Fruit fly (Drosophila melanogaster) whole organism, wandering third instar larva: ENCODE results near the gene Mkp.
A peak's percentile ranks its signal among the peaks of the same experiment; 100 is the strongest.

Experiments used
- Abd-B ChIP-seq: fragments of >200 bp; optimal IDR thresholded peaks from 2 replicates; lab custom pipeline; 2017; ENCODE audit warnings: missing biosample characterization, missing genetic modification characterization
- CG32264 ChIP-seq: fragments of 200-800 bp; sonication (Bioruptor generic); optimal IDR thresholded peaks from 2 replicates; lab custom pipeline; 2016; ENCODE audit warnings: missing biosample characterization, missing genetic modification characterization
- CG9705 ChIP-seq: fragments of 200-800 bp; sonication (Bioruptor generic); optimal IDR thresholded peaks from 2 replicates; lab custom pipeline; 2018; ENCODE audit warnings: missing biosample characterization, mild to moderate bottlenecking, missing genetic modification characterization
- Dfd ChIP-seq: fragments of >200 bp; optimal IDR thresholded peaks from 2 replicates; lab custom pipeline; 2017; ENCODE audit warnings: missing biosample characterization, missing genetic modification characterization
- GATAd ChIP-seq: sonication (Bioruptor generic); optimal IDR thresholded peaks from 2 replicates; lab custom pipeline; 2016; ENCODE audit warnings: missing biosample characterization, missing genetic modification characterization
- HLH106 ChIP-seq: fragments of 200-800 bp; optimal IDR thresholded peaks from 3 replicates; lab custom pipeline; 2019; ENCODE audit warnings: missing biosample characterization, mild to moderate bottlenecking, missing genetic modification characterization, moderate library complexity
- Hnf4 ChIP-seq: fragments of 200-800 bp; sonication (Bioruptor generic); optimal IDR thresholded peaks from 2 replicates; lab custom pipeline; 2016; ENCODE audit warnings: missing biosample characterization, mild to moderate bottlenecking, missing genetic modification characterization
- Hr83 ChIP-seq: fragments of 200-300 bp; sonication (Bioruptor generic); optimal IDR thresholded peaks from 2 replicates; lab custom pipeline; 2016; ENCODE audit warnings: missing biosample characterization, mild to moderate bottlenecking, missing genetic modification characterization, moderate library complexity; ENCODE audit not compliant: poor library complexity, severe bottlenecking
- Jra ChIP-seq: sonication (Bioruptor generic); optimal IDR thresholded peaks from 2 replicates; lab custom pipeline; 2016; ENCODE audit warnings: missing biosample characterization, missing genetic modification characterization
- Mio ChIP-seq: sonication (Bioruptor generic); optimal IDR thresholded peaks from 2 replicates; lab custom pipeline; 2016; ENCODE audit warnings: missing biosample characterization, missing genetic modification characterization
- Myc ChIP-seq: fragments of >200 bp; optimal IDR thresholded peaks from 2 replicates; lab custom pipeline; 2017
- N ChIP-seq: fragments of >200 bp; optimal IDR thresholded peaks from 2 replicates; lab custom pipeline; 2018; ENCODE audit warnings: missing biosample characterization, missing external identifiers, missing genetic modification characterization
- OdsH ChIP-seq: fragments of 200-800 bp; sonication (Bioruptor generic); optimal IDR thresholded peaks from 2 replicates; lab custom pipeline; 2016; ENCODE audit warnings: missing biosample characterization, mild to moderate bottlenecking, missing genetic modification characterization
- Rel ChIP-seq, 2 experiments: fragments of 200-800 bp; sonication (Bioruptor generic) in 1 of 2; optimal IDR thresholded peaks; 2 replicates in 1 of 2; 3 replicates in 1 of 2; lab custom pipeline; 2016 to 2019; ENCODE audit warnings: mild to moderate bottlenecking in 2 of 2, missing biosample characterization in 2 of 2, missing genetic modification characterization in 2 of 2, moderate library complexity in 1 of 2
- Sp1 ChIP-seq: fragments of 200-800 bp; sonication (Bioruptor generic); optimal IDR thresholded peaks from 3 replicates; lab custom pipeline; 2019; ENCODE audit warnings: missing biosample characterization, mild to moderate bottlenecking, missing genetic modification characterization, moderate library complexity
- br ChIP-seq: fragments of 200-800 bp; sonication (Bioruptor generic); optimal IDR thresholded peaks from 2 replicates; lab custom pipeline; 2016; ENCODE audit warnings: missing biosample characterization, missing genetic modification characterization
- dl ChIP-seq, 2 experiments: fragments of 175-275, 200-275 bp in 1 of 2; fragments of 200-275 bp in 1 of 2; sonication (Bioruptor generic); optimal IDR thresholded peaks; lab custom pipeline; 2018; ENCODE audit warnings: mild to moderate bottlenecking in 2 of 2, missing biosample characterization in 2 of 2, missing genetic modification characterization in 2 of 2, moderate library complexity in 2 of 2; ENCODE audit not compliant: partially characterized antibody in 2 of 2, insufficient read depth in 1 of 2
- dmrt93B ChIP-seq: fragments of 200-800 bp; sonication (Bioruptor generic); optimal IDR thresholded peaks from 2 replicates; lab custom pipeline; 2018; ENCODE audit warnings: missing biosample characterization, mild to moderate bottlenecking, missing genetic modification characterization
- dsf ChIP-seq: sonication (Bioruptor generic); optimal IDR thresholded peaks from 2 replicates; lab custom pipeline; 2016; ENCODE audit warnings: missing biosample characterization, missing genetic modification characterization, borderline replicate concordance
- ey ChIP-seq: fragments of 200-800 bp; sonication (Bioruptor generic); optimal IDR thresholded peaks from 2 replicates; lab custom pipeline; 2016; ENCODE audit warnings: missing biosample characterization, missing genetic modification characterization
- foxo ChIP-seq, 2 experiments: fragments of 200-800 bp; sonication (Bioruptor generic); optimal IDR thresholded peaks; 2 replicates in 1 of 2; 3 replicates in 1 of 2; lab custom pipeline; 2016 to 2017; ENCODE audit warnings: missing biosample characterization in 2 of 2, missing genetic modification characterization in 2 of 2
- fru ChIP-seq: fragments of 200-800 bp; sonication (Bioruptor generic); optimal IDR thresholded peaks from 3 replicates; lab custom pipeline; 2016; ENCODE audit warnings: missing biosample characterization, mild to moderate bottlenecking, missing genetic modification characterization
- h ChIP-seq: fragments of 200-800 bp; sonication (Bioruptor generic); optimal IDR thresholded peaks from 3 replicates; lab custom pipeline; 2016; ENCODE audit warnings: missing biosample characterization, mild to moderate bottlenecking, missing genetic modification characterization
- lola ChIP-seq: fragments of >200 bp; optimal IDR thresholded peaks from 2 replicates; lab custom pipeline; 2017; ENCODE audit warnings: missing biosample characterization, missing genetic modification characterization
- pan ChIP-seq: fragments of >200 bp; optimal IDR thresholded peaks from 2 replicates; lab custom pipeline; 2017
- psq ChIP-seq: fragments of 200-800 bp; sonication (Bioruptor generic); optimal IDR thresholded peaks from 3 replicates; lab custom pipeline; 2017; ENCODE audit warnings: missing biosample characterization, mild to moderate bottlenecking, missing genetic modification characterization, moderate library complexity
- rgr ChIP-seq: fragments of 200-800 bp; sonication (Bioruptor generic); optimal IDR thresholded peaks from 3 replicates; lab custom pipeline; 2016; ENCODE audit warnings: missing biosample characterization, mild to moderate bottlenecking, missing genetic modification characterization
- sage ChIP-seq: fragments of 200-800 bp; sonication (Bioruptor generic); optimal IDR thresholded peaks from 2 replicates; lab custom pipeline; 2016; ENCODE audit warnings: missing biosample characterization, mild to moderate bottlenecking, missing genetic modification characterization
- sv ChIP-seq: fragments of 200-800 bp; sonication (Bioruptor generic); optimal IDR thresholded peaks from 3 replicates; lab custom pipeline; 2016; ENCODE audit warnings: missing biosample characterization, missing genetic modification characterization
- tai ChIP-seq: sonication (Bioruptor generic); optimal IDR thresholded peaks from 2 replicates; lab custom pipeline; 2016; ENCODE audit warnings: missing biosample characterization, missing genetic modification characterization
- woc ChIP-seq: sonication (Bioruptor generic); optimal IDR thresholded peaks from 2 replicates; lab custom pipeline; 2016; ENCODE audit warnings: missing biosample characterization, mild to moderate bottlenecking, missing genetic modification characterization

The Mkp gene

dm6 chr3L:184251-184650 lies at the start of gene Mkp, which contains the start of the genes CG34140 and Mtch:
Mkp (minus strand) TSS chr3L:184540.
CG34140 (minus strand) TSS chr3L:184424.
Mtch (plus strand) TSS chr3L:184626.
- TF ChIP-seq br (GFP tag; lab: Kevin White, UChicago) = peak; percentile 90
- no peak for TF ChIP-seq lola (GFP tag; lab: Kevin White, UChicago)
- TF ChIP-seq HLH106 (tag; lab: Kevin White, UChicago) = peak; percentile 87
- TF ChIP-seq Jra = peak; percentile 97
- peak; percentile 93 for TF ChIP-seq h
- TF ChIP-seq Rel (GFP tag; optimal IDR thresholded peaks at IDR 0.05; lab: Kevin White, UChicago) = no peak
- no peak for TF ChIP-seq Rel (tag; optimal IDR thresholded peaks at IDR 0.05; lab: Kevin White, UChicago)
- TF ChIP-seq OdsH (GFP tag; lab: Kevin White, UChicago) = peak; percentile 88
- TF ChIP-seq fru (GFP tag; lab: Kevin White, UChicago) = peak; percentile 89
- TF ChIP-seq psq (GFP tag; lab: Kevin White, UChicago) = peak; percentile 80
- TF ChIP-seq sv (GFP tag; lab: Kevin White, UChicago) = peak; percentile 90
- peak; percentile 88 for TF ChIP-seq dsf (GFP tag; lab: Kevin White, UChicago)
- TF ChIP-seq Sp1 (GFP tag; lab: Kevin White, UChicago) = peak; percentile 85
- TF ChIP-seq Hr83 (GFP tag; lab: Kevin White, UChicago) = peak; percentile 78
- peak; percentile 76 for TF ChIP-seq CG32264
- peak; percentile 76 to 95 for TF ChIP-seq foxo (GFP tag; optimal IDR thresholded peaks at IDR 0.05; lab: Kevin White, UChicago)
- peak; percentile 78 for TF ChIP-seq CG9705 (GFP tag; lab: Kevin White, UChicago)
- peak; percentile 91 for TF ChIP-seq ey (GFP tag; lab: Kevin White, UChicago)
- TF ChIP-seq Hnf4 (GFP tag; lab: Kevin White, UChicago) = no peak
- TF ChIP-seq pan (lab: Kevin White, UChicago) = no peak

- TF ChIP-seq Dfd (GFP tag; lab: Kevin White, UChicago) = no peak
- no peak for TF ChIP-seq tai
- no peak for TF ChIP-seq sage (GFP tag; lab: Kevin White, UChicago)
- TF ChIP-seq CG32264 = no peak
- no peak for TF ChIP-seq Rel (GFP tag; optimal IDR thresholded peaks at IDR 0.05; lab: Kevin White, UChicago)
- TF ChIP-seq Rel (tag; optimal IDR thresholded peaks at IDR 0.05; lab: Kevin White, UChicago) = no peak
- no peak for TF ChIP-seq rgr
- no peak for TF ChIP-seq Myc (lab: Kevin White, UChicago)
- TF ChIP-seq OdsH (GFP tag; lab: Kevin White, UChicago) = no peak
- no peak for TF ChIP-seq dmrt93B
- no peak for TF ChIP-seq N (GFP tag; lab: Kevin White, UChicago)
- TF ChIP-seq Mio (GFP tag; lab: Kevin White, UChicago) = no peak
- TF ChIP-seq HLH106 (tag; lab: Kevin White, UChicago) = no peak
- TF ChIP-seq foxo (GFP tag; optimal IDR thresholded peaks at IDR 0.05; lab: Kevin White, UChicago) = no peak
- TF ChIP-seq Abd-B (GFP tag; lab: Kevin White, UChicago) = no peak
- no peak for TF ChIP-seq woc
- TF ChIP-seq sv (GFP tag; lab: Kevin White, UChicago) = no peak
- TF ChIP-seq pan (lab: Kevin White, UChicago) = no peak
- TF ChIP-seq CG9705 (GFP tag; lab: Kevin White, UChicago) = no peak
- TF ChIP-seq Hr83 (GFP tag; lab: Kevin White, UChicago) = no peak
Measured at dm6 chr3L:233251-233650, 48.9 kb upstream of the Mkp start, which contains the start of gene CG34453. CG34453 (minus strand) TSS chr3L:233351.

dm6 chr3L:232267-232666 lies 47.9 kb upstream of the Mkp start, which contains the start of gene CG34454:
CG34454 (minus strand) TSS chr3L:232350.
- TF ChIP-seq ey (GFP tag; lab: Kevin White, UChicago) (no peak), dmrt93B (no peak), tai (no peak), sv (GFP tag; lab: Kevin White, UChicago) (no peak), Rel (GFP tag; optimal IDR thresholded peaks at IDR 0.05; lab: Kevin White, UChicago) (no peak), Rel (tag; optimal IDR thresholded peaks at IDR 0.05; lab: Kevin White, UChicago) (no peak), Sp1 (GFP tag; lab: Kevin White, UChicago) (no peak), sage (GFP tag; lab: Kevin White, UChicago) (no peak), pan (lab: Kevin White, UChicago) (no peak), N (GFP tag; lab: Kevin White, UChicago) (no peak), CG32264 (no peak), foxo (GFP tag; optimal IDR thresholded peaks at IDR 0.05; lab: Kevin White, UChicago) (no peak), GATAd (GFP tag; lab: Kevin White, UChicago) (no peak), psq (GFP tag; lab: Kevin White, UChicago) (no peak), rgr (no peak)

- TF ChIP-seq sage (GFP tag; lab: Kevin White, UChicago) (peak; percentile 0), br (GFP tag; lab: Kevin White, UChicago) (no peak), dl (GFP tag; optimal IDR thresholded peaks at IDR 0.05; lab: Kevin White, UChicago; ENCODE audit: insufficient read depth in 1 of 2, partially characterized antibody in 2 of 2) (no peak), Rel (GFP tag; optimal IDR thresholded peaks at IDR 0.05; lab: Kevin White, UChicago) (no peak), Rel (tag; optimal IDR thresholded peaks at IDR 0.05; lab: Kevin White, UChicago) (peak; percentile 67)
Measured at dm6 chr3L:231504-231903, 47.2 kb upstream of the Mkp start, which contains the start of gene CG42846. CG42846 (minus strand) TSS chr3L:231604.
